Fruit fly (Drosophila melanogaster): Measurements from ENCODE around the gene Ilp6.

Ilp6 gene

dm6 chrX:2303771-2304513 lies 30.5 kb downstream of the Ilp6 start (continued):
- no peak for TF ChIP-seq Hr38 (GFP tag; optimal IDR thresholded peaks at IDR 0.05)
- peak; percentile 65 for TF ChIP-seq Blimp-1 (GFP tag; optimal IDR thresholded peaks at IDR 0.05)
- peak; percentile 64 for TF ChIP-seq Gug (GFP tag; IDR thresholded peaks at IDR 0.05)
- TF ChIP-seq Lpt (GFP tag; optimal IDR thresholded peaks at IDR 0.05) = peak; percentile 85
- peak; percentile 67 for TF ChIP-seq CG8319 (GFP tag; optimal IDR thresholded peaks at IDR 0.05)
- peak; percentile 79 for TF ChIP-seq Smox (GFP tag; optimal IDR thresholded peaks at IDR 0.05)
- peak; percentile 80 to 83 for TF ChIP-seq ss (GFP tag; optimal IDR thresholded peaks at IDR 0.05)
- peak; percentile 48 to 70 for TF ChIP-seq salr (GFP tag; optimal IDR thresholded peaks at IDR 0.05)
- peak; percentile 79 for TF ChIP-seq fd59A (GFP tag; optimal IDR thresholded peaks at IDR 0.05)
- peak; percentile 94 for TF ChIP-seq svp (GFP tag)
- peak; percentile 86 for TF ChIP-seq Hr4 (GFP tag; optimal IDR thresholded peaks at IDR 0.05)
- peak; percentile 82 for TF ChIP-seq acj6 (GFP tag; optimal IDR thresholded peaks at IDR 0.05)
- TF ChIP-seq CG16779 (tag; optimal IDR thresholded peaks at IDR 0.05) = peak; percentile 72
- peak; percentile 83 for TF ChIP-seq CG34406 (GFP tag; optimal IDR thresholded peaks at IDR 0.05)
- TF ChIP-seq CG9139 (GFP tag; optimal IDR thresholded peaks at IDR 0.05) = peak; percentile 79
- peak; percentile 94 for TF ChIP-seq Sox14 (GFP tag; optimal IDR thresholded peaks at IDR 0.05)
- peak; percentile 81 for TF ChIP-seq cyc (GFP tag; optimal IDR thresholded peaks at IDR 0.05)
- peak; percentile 66 for TF ChIP-seq eg (GFP tag; IDR thresholded peaks at IDR 0.05)
- peak; percentile 68 for TF ChIP-seq dsx (GFP tag; optimal IDR thresholded peaks at IDR 0.05; ENCODE audit: poor library complexity, severe bottlenecking)
- peak; percentile 63 for TF ChIP-seq spab (GFP tag; optimal IDR thresholded peaks at IDR 0.05)

DNA sequence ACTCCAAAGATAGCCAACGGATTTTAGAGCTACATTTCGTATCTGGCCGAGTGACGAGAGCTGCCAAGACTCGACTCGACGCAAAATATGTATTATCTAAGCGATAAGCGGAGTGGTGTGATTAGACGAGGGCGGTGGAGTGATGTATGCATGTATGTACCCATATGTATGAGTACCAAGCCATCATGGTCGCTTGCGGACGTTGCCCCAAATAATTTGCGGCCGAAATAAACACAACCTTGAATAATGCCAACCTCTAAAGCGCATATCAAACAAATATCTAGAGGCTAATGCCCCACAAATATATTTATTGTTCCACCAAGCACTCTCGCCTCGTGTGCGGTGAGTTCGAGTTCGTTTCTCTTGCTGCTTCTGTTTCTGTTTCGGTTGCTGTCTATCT lies 31.6 kb downstream of the Ilp6 start:
- TF ChIP-seq CG31627 (GFP tag; optimal IDR thresholded peaks at IDR 0.05) = no peak
- no peak for TF ChIP-seq CG6163 (GFP tag; IDR thresholded peaks at IDR 0.05)
- peak; percentile 81 for TF ChIP-seq vri (GFP tag; optimal IDR thresholded peaks at IDR 0.05)
- TF ChIP-seq Hr4 (GFP tag; optimal IDR thresholded peaks at IDR 0.05) = no peak
- no peak for TF ChIP-seq CG1621 (tag; optimal IDR thresholded peaks at IDR 0.05)

- TF ChIP-seq CG3919 (GFP tag; optimal IDR thresholded peaks at IDR 0.05) (peak; percentile 72), Eip75B (GFP tag; optimal IDR thresholded peaks at IDR 0.05) (peak; percentile 74), CG32006 (GFP tag; optimal IDR thresholded peaks at IDR 0.05) (peak; percentile 76), CG34406 (GFP tag; optimal IDR thresholded peaks at IDR 0.05) (peak; percentile 66), CG6163 (GFP tag; IDR thresholded peaks at IDR 0.05) (peak; percentile 80), Eip93F (GFP tag; optimal IDR thresholded peaks at IDR 0.05) (no peak), CG6276 (GFP tag; optimal IDR thresholded peaks at IDR 0.05) (peak; percentile 75), CG8119 (GFP tag; IDR thresholded peaks at IDR 0.05) (peak; percentile 80), Smox (GFP tag; optimal IDR thresholded peaks at IDR 0.05) (peak; percentile 73), eg (GFP tag; IDR thresholded peaks at IDR 0.05) (peak; percentile 76), svp (GFP tag) (peak; percentile 90), CG6854 (GFP tag; optimal IDR thresholded peaks at IDR 0.05) (no peak), dsx (GFP tag; optimal IDR thresholded peaks at IDR 0.05; ENCODE audit: poor library complexity, severe bottlenecking) (peak; percentile 41), CG8632 (GFP tag; optimal IDR thresholded peaks at IDR 0.05) (peak; percentile 66), CG11762 (GFP tag; optimal IDR thresholded peaks at IDR 0.05; ENCODE audit: insufficient read depth) (peak; percentile 57), Sox15 (GFP tag; optimal IDR thresholded peaks at IDR 0.05) (peak; percentile 72), Blimp-1 (GFP tag; optimal IDR thresholded peaks at IDR 0.05) (no peak), CG11902 (GFP tag; optimal IDR thresholded peaks at IDR 0.05) (peak; percentile 64), CG31627 (GFP tag; optimal IDR thresholded peaks at IDR 0.05) (peak; percentile 75), topi (GFP tag; optimal IDR thresholded peaks at IDR 0.05) (peak; percentile 77), fd59A (GFP tag; optimal IDR thresholded peaks at IDR 0.05) (peak; percentile 62), pdm3 (GFP tag; optimal IDR thresholded peaks at IDR 0.05) (peak; percentile 73), esn (GFP tag; optimal IDR thresholded peaks at IDR 0.05) (peak; percentile 74), lz (GFP tag; optimal IDR thresholded peaks at IDR 0.05) (peak; percentile 80), CG15336 (GFP tag; IDR thresholded peaks at IDR 0.05) (peak; percentile 83), Sox102F (GFP tag; optimal IDR thresholded peaks at IDR 0.05) (peak; percentile 69), CG16779 (tag; optimal IDR thresholded peaks at IDR 0.05) (peak; percentile 2), CG4318 (GFP tag; optimal IDR thresholded peaks at IDR 0.05) (peak; percentile 65), salr (GFP tag; optimal IDR thresholded peaks at IDR 0.05) (peak; percentile 36 to 54), cyc (GFP tag; optimal IDR thresholded peaks at IDR 0.05) (peak; percentile 64), Ets96B (tag; optimal IDR thresholded peaks at IDR 0.05) (peak; percentile 65)
Observed at dm6 chrX:2301613-2302522, 32.6 kb downstream of the Ilp6 start.
